Fruit fly (Drosophila melanogaster) whole organism, embryonic: ENCODE measurements around the gene CG6441.

Experiments
- Adf1 ChIP-seq: fragments of 200-800 bp; sonication (Bioruptor generic); IDR thresholded peaks from 2 replicates; pipeline ENCODE4 v1.3.6; 2022; ENCODE audit warnings: missing biosample characterization, missing genetic modification characterization
- Asciz ChIP-seq: fragments of 200-800 bp; sonication (Bioruptor generic); optimal IDR thresholded peaks from 2 replicates; lab custom pipeline; 2017; ENCODE audit warnings: missing biosample characterization, mild to moderate bottlenecking, missing genetic modification characterization, missing genetic modification reagents
- BEAF-32 ChIP-seq: fragments of 200-800 bp; sonication (Bioruptor generic); optimal IDR thresholded peaks from 3 replicates; lab custom pipeline; 2017; ENCODE audit warnings: missing biosample characterization, missing genetic modification characterization, mild to moderate bottlenecking, moderate library complexity, missing genetic modification reagents
- CG10209 ChIP-seq: fragments of 200-800 bp; sonication (Bioruptor generic); optimal IDR thresholded peaks from 3 replicates; lab custom pipeline; 2017; ENCODE audit warnings: missing biosample characterization, mild to moderate bottlenecking, missing genetic modification characterization, missing genetic modification reagents
- CG10274 ChIP-seq: fragments of 200-800 bp; sonication (Bioruptor generic); optimal IDR thresholded peaks from 3 replicates; lab custom pipeline; 2017; ENCODE audit warnings: missing biosample characterization, mild to moderate bottlenecking, missing genetic modification characterization
- CG11696 ChIP-seq: fragments of 200-800 bp; sonication (Bioruptor generic); IDR thresholded peaks from 2 replicates; pipeline ENCODE4 v1.3.6; 2022; ENCODE audit warnings: missing biosample characterization, missing genetic modification characterization
- CG12391 ChIP-seq: fragments of 200-800 bp; sonication (Bioruptor generic); optimal IDR thresholded peaks from 3 replicates; lab custom pipeline; 2018; ENCODE audit warnings: missing biosample characterization, mild to moderate bottlenecking, missing genetic modification characterization, moderate library complexity
- CG13624 ChIP-seq: fragments of 200-800 bp; sonication (Bioruptor generic); optimal IDR thresholded peaks from 2 replicates; lab custom pipeline; 2016; ENCODE audit warnings: missing biosample characterization, missing genetic modification characterization
- CG16813 ChIP-seq: fragments of 200-800 bp; sonication (Bioruptor generic); IDR thresholded peaks from 3 replicates; pipeline ENCODE4 v1.3.6; 2022; ENCODE audit warnings: missing biosample characterization, missing genetic modification characterization; ENCODE audit not compliant: partially characterized antibody
- CG17328 ChIP-seq: fragments of 200-800 bp; sonication (Bioruptor generic); IDR thresholded peaks from 2 replicates; pipeline ENCODE4 v1.3.6; 2022; ENCODE audit warnings: missing biosample characterization, missing genetic modification characterization
- CG17361 ChIP-seq: fragments of 200-800 bp; sonication (Bioruptor generic); IDR thresholded peaks from 3 replicates; pipeline ENCODE4 v1.3.6; 2022; ENCODE audit warnings: missing biosample characterization, missing genetic modification characterization
- CG17385 ChIP-seq: fragments of 200-800 bp; sonication (Bioruptor generic); optimal IDR thresholded peaks from 3 replicates; lab custom pipeline; 2018; ENCODE audit warnings: missing biosample characterization, mild to moderate bottlenecking, missing genetic modification characterization
- CG32532 ChIP-seq: fragments of 200-800 bp; sonication (Bioruptor generic); IDR thresholded peaks from 2 replicates; pipeline ENCODE4 v1.3.6; 2022; ENCODE audit warnings: missing biosample characterization, missing genetic modification characterization
- CG34422 ChIP-seq: fragments of 200-800 bp; sonication (Bioruptor generic); IDR thresholded peaks from 3 replicates; pipeline ENCODE4 v1.3.6; 2022; ENCODE audit warnings: missing biosample characterization, missing genetic modification characterization
- CG3995 ChIP-seq: fragments of 200-800 bp; sonication (Bioruptor generic); optimal IDR thresholded peaks from 3 replicates; lab custom pipeline; 2016; ENCODE audit warnings: missing biosample characterization, missing genetic modification characterization
- CG5180 ChIP-seq: fragments of 200-800 bp; sonication (Bioruptor generic); optimal IDR thresholded peaks from 3 replicates; lab custom pipeline; 2017; ENCODE audit warnings: missing biosample characterization, missing genetic modification characterization, mild to moderate bottlenecking, moderate library complexity, missing genetic modification reagents
- CG7556 ChIP-seq: fragments of 200-800 bp; sonication (Bioruptor generic); optimal IDR thresholded peaks from 2 replicates; lab custom pipeline; 2017; ENCODE audit warnings: missing biosample characterization, mild to moderate bottlenecking, missing genetic modification characterization
- CG7839 ChIP-seq: fragments of 200-800 bp; sonication (Bioruptor generic); optimal IDR thresholded peaks from 3 replicates; lab custom pipeline; 2018; ENCODE audit warnings: missing biosample characterization, mild to moderate bottlenecking, missing genetic modification characterization, moderate library complexity
- CG7928 ChIP-seq: fragments of 200-800 bp; sonication (Bioruptor generic); optimal IDR thresholded peaks from 2 replicates; lab custom pipeline; 2017; ENCODE audit warnings: missing biosample characterization, mild to moderate bottlenecking, missing genetic modification characterization
- CG8765 ChIP-seq: fragments of 200-800 bp; sonication (Bioruptor generic); IDR thresholded peaks from 2 replicates; pipeline ENCODE4 v1.3.6; 2022; ENCODE audit warnings: missing biosample characterization, missing genetic modification characterization
- CG9932 ChIP-seq: fragments of 200-800 bp; sonication (Bioruptor generic); IDR thresholded peaks from 2 replicates; pipeline ENCODE4 v1.3.6; 2022; ENCODE audit warnings: missing biosample characterization, missing genetic modification characterization
- Dref ChIP-seq: fragments of 200-800 bp; sonication (Bioruptor generic); IDR thresholded peaks from 2 replicates; pipeline ENCODE4 v1.3.6; 2022; ENCODE audit warnings: missing biosample characterization, missing genetic modification characterization
- E2f2 ChIP-seq: fragments of 200-800 bp; sonication (Bioruptor generic); IDR thresholded peaks from 2 replicates; pipeline ENCODE4 v1.3.6; 2022; ENCODE audit warnings: missing biosample characterization, missing genetic modification characterization
- Ets65A ChIP-seq: fragments of 200-800 bp; sonication (Bioruptor generic); peaks from one replicate; lab custom pipeline; 2016; ENCODE audit warnings: missing biosample characterization, missing genetic modification characterization
- Hr78 ChIP-seq, 2 experiments: fragments of 200-800 bp in 1 of 2; fragments of >200 bp in 1 of 2; sonication (Bioruptor generic) in 1 of 2; optimal IDR thresholded peaks; 2 replicates each; lab custom pipeline; 2017 to 2019; ENCODE audit warnings: missing biosample characterization in 2 of 2, missing genetic modification characterization in 2 of 2, mild to moderate bottlenecking in 1 of 2, moderate library complexity in 1 of 2
- MESR4 ChIP-seq: fragments of 200-800 bp; sonication (Bioruptor generic); optimal IDR thresholded peaks from 2 replicates; lab custom pipeline; 2018; ENCODE audit warnings: missing biosample characterization, mild to moderate bottlenecking, missing genetic modification characterization, moderate library complexity
- Nf-YA ChIP-seq: fragments of 200-800 bp; sonication (Bioruptor generic); IDR thresholded peaks from 2 replicates; pipeline ENCODE4 v1.3.6; 2022; ENCODE audit warnings: missing biosample characterization, missing genetic modification characterization
- Optix ChIP-seq: fragments of 200-800 bp; sonication (Bioruptor generic); IDR thresholded peaks from 3 replicates; pipeline ENCODE4 v1.3.6; 2022; ENCODE audit warnings: missing biosample characterization, missing genetic modification characterization
- Scr ChIP-seq: fragments of 200-800 bp; sonication (Bioruptor generic); IDR thresholded peaks from 2 replicates; pipeline ENCODE4 v1.3.6; 2022; ENCODE audit warnings: missing biosample characterization, missing genetic modification characterization; ENCODE audit not compliant: partially characterized antibody
- Stat92E ChIP-seq, 3 experiments: fragments of >200 bp in 2 of 3; fragments of 200-800 bp in 1 of 3; sonication (Bioruptor generic) in 1 of 3; optimal IDR thresholded peaks; 2 replicates each; lab custom pipeline; 2017 to 2019; ENCODE audit warnings: missing biosample characterization in 3 of 3, missing genetic modification characterization in 3 of 3, mild to moderate bottlenecking in 1 of 3, moderate library complexity in 1 of 3
- ash1 ChIP-seq: fragments of 200-800 bp; sonication (Bioruptor generic); optimal IDR thresholded peaks from 2 replicates; lab custom pipeline; 2018; ENCODE audit warnings: missing biosample characterization, mild to moderate bottlenecking, missing genetic modification characterization
- chinmo ChIP-seq: fragments of 200-800 bp; sonication (Bioruptor generic); IDR thresholded peaks from 4 replicates; pipeline ENCODE4 v1.3.6; 2022; ENCODE audit warnings: missing biosample characterization, missing genetic modification characterization; ENCODE audit not compliant: partially characterized antibody
- chm ChIP-seq: fragments of 200-800 bp; sonication (Bioruptor generic); IDR thresholded peaks from 2 replicates; pipeline ENCODE4 v1.3.6; 2022; ENCODE audit warnings: missing biosample characterization, missing genetic modification characterization
- crp ChIP-seq, 2 experiments: fragments of 200-800 bp; sonication (Bioruptor generic); optimal IDR thresholded peaks; 2 replicates in 1 of 2; 3 replicates in 1 of 2; lab custom pipeline; 2017; ENCODE audit warnings: missing biosample characterization in 2 of 2, missing genetic modification characterization in 2 of 2, mild to moderate bottlenecking in 1 of 2, moderate library complexity in 1 of 2
- esg ChIP-seq: fragments of 200-800 bp; sonication (Bioruptor generic); conservative IDR thresholded peaks from 2 replicates; pipeline ENCODE4 v1.3.6; 2022; ENCODE audit warnings: missing biosample characterization, missing genetic modification characterization
- ftz-f1 ChIP-seq: fragments of 200-800 bp; sonication (Bioruptor generic); optimal IDR thresholded peaks from 2 replicates; lab custom pipeline; 2016; ENCODE audit warnings: missing biosample characterization, missing genetic modification characterization
- gem ChIP-seq: fragments of 200-800 bp; sonication (Bioruptor generic); optimal IDR thresholded peaks from 2 replicates; lab custom pipeline; 2019; ENCODE audit warnings: missing biosample characterization, mild to moderate bottlenecking, missing genetic modification characterization, moderate library complexity
- gro ChIP-seq: fragments of 200-800 bp; sonication (Bioruptor generic); optimal IDR thresholded peaks from 2 replicates; lab custom pipeline; 2016; ENCODE audit warnings: missing biosample characterization, missing genetic modification characterization
- gsb ChIP-seq: fragments of 200-800 bp; sonication (Bioruptor generic); IDR thresholded peaks from 2 replicates; pipeline ENCODE4 v1.3.6; 2022; ENCODE audit warnings: missing biosample characterization, missing genetic modification characterization
- jumu ChIP-seq: fragments of 200-800 bp; sonication (Bioruptor generic); optimal IDR thresholded peaks from 3 replicates; lab custom pipeline; 2016; ENCODE audit warnings: missing biosample characterization, missing genetic modification characterization
- lilli ChIP-seq: fragments of 200-800 bp; sonication (Bioruptor generic); optimal IDR thresholded peaks from 3 replicates; lab custom pipeline; 2016; ENCODE audit warnings: missing biosample characterization, missing genetic modification characterization
- pita ChIP-seq: fragments of 200-800 bp; sonication (Bioruptor generic); optimal IDR thresholded peaks from 2 replicates; lab custom pipeline; 2017; ENCODE audit warnings: missing biosample characterization, mild to moderate bottlenecking, missing genetic modification characterization
- pnt ChIP-seq: fragments of 200-800 bp; sonication (Bioruptor generic); optimal IDR thresholded peaks from 3 replicates; lab custom pipeline; 2016; ENCODE audit warnings: missing biosample characterization, missing genetic modification characterization
- rib ChIP-seq: fragments of 200-800 bp; sonication (Bioruptor generic); IDR thresholded peaks from 2 replicates; pipeline ENCODE4 v1.3.6; 2022; ENCODE audit warnings: missing biosample characterization, missing genetic modification characterization
- seq ChIP-seq: fragments of 200-800 bp; sonication (Bioruptor generic); IDR thresholded peaks from 2 replicates; pipeline ENCODE4 v1.3.6; 2022; ENCODE audit warnings: missing biosample characterization, missing genetic modification characterization
- sima ChIP-seq: fragments of 200-800 bp; sonication (Bioruptor generic); optimal IDR thresholded peaks from 2 replicates; lab custom pipeline; 2016; ENCODE audit warnings: missing biosample characterization, missing genetic modification characterization
- tna ChIP-seq: fragments of 200-800 bp; sonication (Bioruptor generic); IDR thresholded peaks from 2 replicates; pipeline ENCODE4 v1.3.6; 2022; ENCODE audit warnings: missing biosample characterization, missing genetic modification characterization; ENCODE audit not compliant: partially characterized antibody
- tx ChIP-seq: fragments of 200-800 bp; sonication (Bioruptor generic); optimal IDR thresholded peaks from 2 replicates; lab custom pipeline; 2016; ENCODE audit warnings: missing biosample characterization, missing genetic modification characterization
- unpg ChIP-seq: fragments of 200-800 bp; sonication (Bioruptor generic); optimal IDR thresholded peaks from 3 replicates; lab custom pipeline; 2018; ENCODE audit warnings: missing biosample characterization, mild to moderate bottlenecking, missing genetic modification characterization, moderate library complexity

The CG6441 gene

DNA sequence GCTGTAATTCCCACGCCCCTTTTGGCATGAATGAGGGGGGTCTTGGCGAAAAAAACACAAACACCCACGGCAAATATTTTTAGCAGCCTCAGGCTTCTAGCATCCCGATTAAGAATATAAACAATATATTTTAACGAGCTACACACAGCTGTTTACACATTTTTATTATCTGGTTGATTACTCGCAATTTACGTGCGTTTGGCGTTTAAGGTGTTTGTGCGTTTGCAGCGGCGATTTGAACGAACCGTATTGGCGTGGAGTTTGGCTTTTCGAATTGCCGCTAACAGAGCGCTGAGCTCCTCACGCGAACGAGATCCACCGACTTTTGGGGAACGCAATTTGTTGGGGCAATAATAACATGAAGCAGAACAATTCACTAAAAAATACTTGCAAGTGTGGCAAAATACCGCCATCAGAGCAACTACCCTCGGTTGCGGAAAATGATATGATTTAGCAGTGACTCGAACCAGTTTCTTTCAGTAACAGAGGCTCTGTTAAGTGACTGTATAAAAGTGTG is 21.5 kb downstream of the CG6441 start, which contains the start of gene Ziz (continued):
- peak; percentile 37 for TF ChIP-seq CG7839
- TF ChIP-seq Asciz (GFP tag; lab: Kevin White, UChicago) = no peak
- peak; percentile 54 for TF ChIP-seq CG32532 (GFP tag; lab: Robert Waterston, UW)
- no peak; the same call in 1 of the 2 replicates for TF ChIP-seq Dref (GFP tag; lab: Robert Waterston, UW)
- no peak for TF ChIP-seq CG10209
- no peak for TF ChIP-seq Nf-YA (GFP tag; lab: Robert Waterston, UW)
- peak; percentile 11 for TF ChIP-seq tx (GFP tag; lab: Kevin White, UChicago)
- TF ChIP-seq crp (GFP tag; optimal IDR thresholded peaks at IDR 0.05; lab: Kevin White, UChicago) = no peak
- TF ChIP-seq CG17385 = peak; percentile 55
- no peak for TF ChIP-seq CG7928 (GFP tag; lab: Kevin White, UChicago)
- peak; percentile 27; the same call in 1 of the 2 replicates for TF ChIP-seq CG9932 (GFP tag; lab: Robert Waterston, UW)
- TF ChIP-seq esg (GFP tag; lab: Robert Waterston, UW) = no peak
- TF ChIP-seq Optix (GFP tag; lab: Robert Waterston, UW) = no peak
- TF ChIP-seq BEAF-32 = peak; percentile 55
- no peak for TF ChIP-seq gem
- peak; percentile 3 for TF ChIP-seq unpg (GFP tag; lab: Kevin White, UChicago)
- no peak for TF ChIP-seq seq (GFP tag; lab: Robert Waterston, UW)
- TF ChIP-seq CG34422 (GFP tag; lab: Robert Waterston, UW) = peak; percentile 68; the same call in 1 of the 3 replicates
- no peak for TF ChIP-seq CG3995
- no peak for TF ChIP-seq CG16813
- peak; percentile 83; the same call in 1 of the 2 replicates for TF ChIP-seq rib
- TF ChIP-seq pnt (GFP tag; lab: Kevin White, UChicago) = no peak
- peak; percentile 86; the same call in 3 of the 4 replicates for TF ChIP-seq chinmo (GFP tag; lab: Robert Waterston, UW)
- TF ChIP-seq Hr78 (GFP tag; optimal IDR thresholded peaks at IDR 0.05; lab: Kevin White, UChicago) = no peak
- peak in 1 of 3 experiments; percentile 69 for TF ChIP-seq Stat92E (GFP tag; optimal IDR thresholded peaks at IDR 0.05; lab: Kevin White, UChicago)
- no peak for TF ChIP-seq jumu (GFP tag; lab: Kevin White, UChicago)
- peak; percentile 68 for TF ChIP-seq CG13624 (GFP tag; lab: Kevin White, UChicago)
- TF ChIP-seq sima (GFP tag; lab: Kevin White, UChicago) = no peak
- no peak for TF ChIP-seq CG5180 (GFP tag; lab: Kevin White, UChicago)
- TF ChIP-seq CG17328 (GFP tag; lab: Robert Waterston, UW) = peak; percentile 6; the same call in 1 of the 2 replicates
- TF ChIP-seq pita (GFP tag; lab: Kevin White, UChicago) = peak; percentile 98
- TF ChIP-seq ftz-f1 = peak; percentile 42
- peak; percentile 42 for TF ChIP-seq CG12391 (tag; lab: Kevin White, UChicago)
- TF ChIP-seq CG7556 = no peak
- TF ChIP-seq CG8765 (GFP tag; lab: Robert Waterston, UW) = no peak
- TF ChIP-seq tna (GFP tag; lab: Robert Waterston, UW) = peak; percentile 71; the same call in 1 of the 2 replicates
- TF ChIP-seq CG11696 (GFP tag; lab: Robert Waterston, UW) = 0 out of 2 replicates have a peak, but pooled peaks have one; percentile 51
- TF ChIP-seq Ets65A = peak; percentile 82
- TF ChIP-seq gro (GFP tag; lab: Kevin White, UChicago) = peak; percentile 78
- no peak for TF ChIP-seq gsb
- peak; percentile 14 for TF ChIP-seq lilli (GFP tag; lab: Kevin White, UChicago)
- TF ChIP-seq CG10274 (GFP tag; lab: Kevin White, UChicago) = no peak
- peak; percentile 83 for TF ChIP-seq chm (GFP tag; lab: Robert Waterston, UW)
- no peak for TF ChIP-seq ash1 (GFP tag; lab: Kevin White, UChicago)
- peak; percentile 59; the same call in 1 of the 2 replicates for TF ChIP-seq Adf1 (GFP tag; lab: Robert Waterston, UW)
- peak; percentile 62 for TF ChIP-seq MESR4 (GFP tag; lab: Kevin White, UChicago)
- peak; percentile 82 for TF ChIP-seq E2f2 (GFP tag; lab: Robert Waterston, UW)
- TF ChIP-seq Scr (GFP tag; lab: Robert Waterston, UW) = peak; percentile 38; the same call in 1 of the 2 replicates
- TF ChIP-seq CG17361 (GFP tag; lab: Robert Waterston, UW) = peak; percentile 34; the same call in 1 of the 3 replicates
